Worm (Caenorhabditis elegans) whole organism, L2 larva: ENCODE results near the gene sma-10.

ENCODE experiments used
- C34F6.9 ChIP-seq: fragments of 150-350 bp; optimal IDR thresholded peaks from 2 replicates; lab custom pipeline; 2014; ENCODE audit warnings: missing biosample characterization, missing genetic modification characterization
- ZK546.5 ChIP-seq: sonication (generic microtip); optimal IDR thresholded peaks from 2 replicates; lab custom pipeline; 2017; ENCODE audit warnings: missing biosample characterization, missing genetic modification characterization
- blmp-1 ChIP-seq: sonication (generic microtip); optimal IDR thresholded peaks from 2 replicates; lab custom pipeline; 2017; ENCODE audit warnings: missing genetic modification characterization, mild to moderate bottlenecking, missing compliant biosample characterization, antibody characterized with exemption, moderate library complexity; ENCODE audit not compliant: insufficient read depth
- elt-1 ChIP-seq: fragments of 150-350 bp; optimal IDR thresholded peaks from 2 replicates; lab custom pipeline; 2014; ENCODE audit warnings: missing biosample characterization, missing genetic modification characterization
- lin-11 ChIP-seq: fragments of 150-350 bp; sonication (generic microtip); optimal IDR thresholded peaks from 2 replicates; lab custom pipeline; 2014; ENCODE audit warnings: missing biosample characterization, missing genetic modification characterization, inconsistent platforms, mixed read lengths
- lin-13 ChIP-seq: fragments of 150-350 bp; optimal IDR thresholded peaks from 2 replicates; lab custom pipeline; 2014; ENCODE audit warnings: missing biosample characterization, missing genetic modification reagents, missing genetic modification characterization
- mab-5 ChIP-seq: fragments of 150-350 bp; optimal IDR thresholded peaks from 2 replicates; lab custom pipeline; 2014; ENCODE audit warnings: missing biosample characterization, missing genetic modification characterization
- skn-1 ChIP-seq: sonication (generic microtip); optimal IDR thresholded peaks from 2 replicates; lab custom pipeline; 2017; ENCODE audit warnings: missing biosample characterization, missing genetic modification characterization
- unc-39 ChIP-seq: fragments of 150-350 bp; optimal IDR thresholded peaks from 2 replicates; lab custom pipeline; 2014; ENCODE audit warnings: missing biosample characterization, missing genetic modification characterization
- unc-62 ChIP-seq: fragments of 150-350 bp; optimal IDR thresholded peaks from 2 replicates; lab custom pipeline; 2014; ENCODE audit warnings: missing biosample characterization, missing genetic modification reagents, missing genetic modification characterization

- no peak for TF ChIP-seq skn-1
- no peak for TF ChIP-seq unc-62 (GFP tag; lab: Kevin White, UChicago)
- no peak for TF ChIP-seq elt-1 (tag; lab: Kevin White, UChicago)
- TF ChIP-seq lin-13 (GFP tag; lab: Kevin White, UChicago), result no peak
- no peak for TF ChIP-seq ZK546.5
- no peak for TF ChIP-seq lin-11 (tag; lab: Kevin White, UChicago)
- TF ChIP-seq mab-5 (tag; lab: Kevin White, UChicago), result no peak
- no peak for TF ChIP-seq unc-39
- TF ChIP-seq C34F6.9 (tag; lab: Kevin White, UChicago), result no peak
- no peak for TF ChIP-seq blmp-1
These were observed 38.1 kb upstream of the sma-10 start for ce11 chrIV:236138-236537.
